Fruit fly (Drosophila melanogaster): ENCODE measurements around the gene mei-41.

Gene mei-41

DNA sequence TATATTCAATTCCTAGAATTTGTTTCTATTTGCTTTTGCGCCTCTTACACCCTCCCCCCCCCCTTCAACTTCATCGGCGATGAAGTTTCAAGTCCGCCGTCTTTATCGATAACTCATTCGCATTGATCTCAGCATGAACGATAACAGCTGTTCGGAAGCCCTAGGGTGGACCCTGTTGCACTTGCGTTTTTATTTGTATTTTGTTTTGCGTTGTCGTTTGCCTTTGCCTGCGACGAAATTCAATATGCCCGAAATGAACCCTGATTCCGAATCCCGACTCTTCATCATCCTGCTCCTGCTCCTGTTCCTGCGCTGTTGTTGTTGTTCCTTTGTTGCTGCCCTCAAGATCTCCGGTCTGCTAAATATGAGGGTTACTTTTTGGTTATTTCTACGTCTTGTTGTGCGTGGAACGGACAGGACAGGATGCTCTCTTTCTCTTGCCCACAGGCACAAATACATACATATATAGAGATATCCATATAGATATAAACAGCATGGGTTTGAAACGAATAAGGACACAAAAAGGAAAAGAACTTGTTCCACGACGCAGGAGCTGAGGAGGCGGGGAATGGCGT lies 35.1 kb downstream of the mei-41 start (continued):
- peak; percentile 6 for TF ChIP-seq CG8924 (tag; optimal IDR thresholded peaks at IDR 0.05)
- 0 out of 2 replicates have a peak, but pooled peaks have one; percentile 18 for TF ChIP-seq MBD-R2 (GFP tag; IDR thresholded peaks at IDR 0.05)
- peak; percentile 20 for TF ChIP-seq nerfin-1 (tag; optimal IDR thresholded peaks at IDR 0.05)
- TF ChIP-seq so (GFP tag; IDR thresholded peaks at IDR 0.05) = 0 out of 3 replicates have a peak, but pooled peaks have one; percentile 36
- no peak for TF ChIP-seq jing (GFP tag; optimal IDR thresholded peaks at IDR 0.05)
- no peak for TF ChIP-seq en (GFP tag; optimal IDR thresholded peaks at IDR 0.05)
- peak; percentile 8 for TF ChIP-seq dmrt99B (tag; optimal IDR thresholded peaks at IDR 0.05)
- TF ChIP-seq CG15514 (GFP tag; optimal IDR thresholded peaks at IDR 0.05) = peak; percentile 1
- peak; percentile 22 for TF ChIP-seq gcm (GFP tag; optimal IDR thresholded peaks at IDR 0.05)
- peak; percentile 84 for TF ChIP-seq CG4360 (GFP tag; IDR thresholded peaks at IDR 0.05)
- peak; percentile 14 for TF ChIP-seq CG18599 (GFP tag; optimal IDR thresholded peaks at IDR 0.05)
- peak; percentile 9 for TF ChIP-seq BEAF-32 (GFP tag; optimal IDR thresholded peaks at IDR 0.05)
- TF ChIP-seq btn (GFP tag; optimal IDR thresholded peaks at IDR 0.05) = no peak
- no peak for TF ChIP-seq ro (GFP tag; IDR thresholded peaks at IDR 0.05)
- TF ChIP-seq Med (GFP tag) = peak; percentile 69
- peak; percentile 5 for TF ChIP-seq CG12219 (GFP tag; optimal IDR thresholded peaks at IDR 0.05)
- no peak for TF ChIP-seq CG13775 (GFP tag; optimal IDR thresholded peaks at IDR 0.05)
- peak; percentile 13 for TF ChIP-seq stwl (tag; optimal IDR thresholded peaks at IDR 0.05)

dm6 chrX:16427786-16428400 lies 36.4 kb downstream of the mei-41 start:
- no peak for TF ChIP-seq CG10147 (GFP tag; optimal IDR thresholded peaks at IDR 0.05)
- TF ChIP-seq CG10209 (GFP tag; optimal IDR thresholded peaks at IDR 0.05) = no peak
- peak; percentile 20 for TF ChIP-seq CG13424 (tag; optimal IDR thresholded peaks at IDR 0.05)
- no peak for TF ChIP-seq Ets65A (GFP tag)
- TF ChIP-seq CG12659 (GFP tag; optimal IDR thresholded peaks at IDR 0.05) = peak; percentile 1
- TF ChIP-seq pb (GFP tag; optimal IDR thresholded peaks at IDR 0.05) = no peak
- TF ChIP-seq unc-4 (GFP tag; IDR thresholded peaks at IDR 0.05; ENCODE audit: partially characterized antibody) = no peak
- peak; percentile 51 for TF ChIP-seq CG12391 (tag; optimal IDR thresholded peaks at IDR 0.05)
- peak; percentile 54; the same call in 1 of the 2 replicates for TF ChIP-seq crol (GFP tag; IDR thresholded peaks at IDR 0.05)
- TF ChIP-seq Sry-β (GFP tag; optimal IDR thresholded peaks at IDR 0.05) = peak; percentile 93
- TF ChIP-seq row (GFP tag; IDR thresholded peaks at IDR 0.05) = peak; percentile 75
- TF ChIP-seq CG2116 (GFP tag; optimal IDR thresholded peaks at IDR 0.05) = peak; percentile 25
- peak; percentile 35 for TF ChIP-seq CG30403 (GFP tag; optimal IDR thresholded peaks at IDR 0.05)
- TF ChIP-seq hkb (optimal IDR thresholded peaks at IDR 0.05) = no peak
- no peak for TF ChIP-seq hkb (GFP tag; IDR thresholded peaks at IDR 0.05)
- TF ChIP-seq CG10462 (GFP tag; optimal IDR thresholded peaks at IDR 0.05) = no peak
- peak; percentile 37 for TF ChIP-seq dmrt11E (tag; optimal IDR thresholded peaks at IDR 0.05)
- no peak for TF ChIP-seq Stat92E (GFP tag; optimal IDR thresholded peaks at IDR 0.05)
- peak; percentile 14; the same call in 1 of the 2 replicates for TF ChIP-seq ssp (GFP tag; IDR thresholded peaks at IDR 0.05)
- TF ChIP-seq Mrtf (GFP tag; IDR thresholded peaks at IDR 0.05) = no peak
- TF ChIP-seq phol (tag; optimal IDR thresholded peaks at IDR 0.05) = peak; percentile 22
- TF ChIP-seq vvl (GFP tag; IDR thresholded peaks at IDR 0.05) = 0 out of 2 replicates have a peak, but pooled peaks have one; percentile 14
- no peak for TF ChIP-seq bigmax (GFP tag; optimal IDR thresholded peaks at IDR 0.05)
- peak; percentile 11 for TF ChIP-seq Ssrp (tag; optimal IDR thresholded peaks at IDR 0.05)
- 0 out of 2 replicates have a peak, but pooled peaks have one; percentile 9 for TF ChIP-seq Rfx (GFP tag; IDR thresholded peaks at IDR 0.05)
- TF ChIP-seq Lpt (GFP tag; optimal IDR thresholded peaks at IDR 0.05) = no peak
- peak; percentile 2 for TF ChIP-seq CG34376 (GFP tag; optimal IDR thresholded peaks at IDR 0.05)
- TF ChIP-seq Dref (GFP tag; IDR thresholded peaks at IDR 0.05) = no peak; the same call in 1 of the 2 replicates
- peak; percentile 18 for TF ChIP-seq nmo (GFP tag; optimal IDR thresholded peaks at IDR 0.05)
- peak; percentile 35 for TF ChIP-seq Med (GFP tag)
- 0 out of 2 replicates have a peak, but pooled peaks have one; percentile 10 for TF ChIP-seq Xrp1 (GFP tag; IDR thresholded peaks at IDR 0.05)
- TF ChIP-seq CG13775 (GFP tag; optimal IDR thresholded peaks at IDR 0.05) = peak; percentile 16

Data from whole organism, embryonic.